Worm (Caenorhabditis elegans): Measurements from ENCODE around the gene H04M03.3.

- TF ChIP-seq spr-1 (tag; optimal IDR thresholded peaks at IDR 0.05): no peak
- TF ChIP-seq jun-1 (tag; optimal IDR thresholded peaks at IDR 0.05): no peak
- no peak for TF ChIP-seq unc-62 (GFP tag; optimal IDR thresholded peaks at IDR 0.05 in 1 of 2)
- TF ChIP-seq unc-62 (tag; optimal IDR thresholded peaks at IDR 0.05): no peak
- no peak for TF ChIP-seq F49E8.2 (tag; optimal IDR thresholded peaks at IDR 0.05; ENCODE audit: borderline replicate concordance)
- no peak for TF ChIP-seq nhr-41 (GFP tag; IDR thresholded peaks at IDR 0.05)
- no peak for TF ChIP-seq dpl-1 (GFP tag; optimal IDR thresholded peaks at IDR 0.05)
These were observed 47.8 kb downstream of the H04M03.3 start, which contains the start of gene mcu-1 for ce11 chrIV:5939122-5939521.

Measured in whole organism, L4 larva.